Fruit fly (Drosophila melanogaster) whole organism, wandering third instar larva: ENCODE measurements around the gene CG15539.

ENCODE experiments used
- Abd-B ChIP-seq: fragments of >200 bp; optimal IDR thresholded peaks from 2 replicates; lab custom pipeline; 2017; ENCODE audit warnings: missing biosample characterization, missing genetic modification characterization
- CG32264 ChIP-seq: fragments of 200-800 bp; sonication (Bioruptor generic); optimal IDR thresholded peaks from 2 replicates; lab custom pipeline; 2016; ENCODE audit warnings: missing biosample characterization, missing genetic modification characterization
- CG9705 ChIP-seq: fragments of 200-800 bp; sonication (Bioruptor generic); optimal IDR thresholded peaks from 2 replicates; lab custom pipeline; 2018; ENCODE audit warnings: missing biosample characterization, mild to moderate bottlenecking, missing genetic modification characterization
- CrebA ChIP-seq: fragments of 200-800 bp; sonication (Bioruptor generic); optimal IDR thresholded peaks from 2 replicates; lab custom pipeline; 2016; ENCODE audit warnings: missing biosample characterization, mild to moderate bottlenecking, missing genetic modification characterization, borderline replicate concordance
- Dfd ChIP-seq: fragments of >200 bp; optimal IDR thresholded peaks from 2 replicates; lab custom pipeline; 2017; ENCODE audit warnings: missing biosample characterization, missing genetic modification characterization
- Dif ChIP-seq: fragments of 200-275, 200-300 bp; sonication (Bioruptor generic); optimal IDR thresholded peaks from 2 replicates; lab custom pipeline; 2018; ENCODE audit warnings: missing biosample characterization, missing genetic modification characterization; ENCODE audit not compliant: partially characterized antibody
- GATAd ChIP-seq: sonication (Bioruptor generic); optimal IDR thresholded peaks from 2 replicates; lab custom pipeline; 2016; ENCODE audit warnings: missing biosample characterization, missing genetic modification characterization
- HLH106 ChIP-seq: fragments of 200-800 bp; optimal IDR thresholded peaks from 3 replicates; lab custom pipeline; 2019; ENCODE audit warnings: missing biosample characterization, mild to moderate bottlenecking, missing genetic modification characterization, moderate library complexity
- Hnf4 ChIP-seq: fragments of 200-800 bp; sonication (Bioruptor generic); optimal IDR thresholded peaks from 2 replicates; lab custom pipeline; 2016; ENCODE audit warnings: missing biosample characterization, mild to moderate bottlenecking, missing genetic modification characterization
- Hr78 ChIP-seq: fragments of >200 bp; optimal IDR thresholded peaks from 2 replicates; lab custom pipeline; 2017; ENCODE audit warnings: missing biosample characterization, missing genetic modification characterization
- Hr83 ChIP-seq: fragments of 200-300 bp; sonication (Bioruptor generic); optimal IDR thresholded peaks from 2 replicates; lab custom pipeline; 2016; ENCODE audit warnings: missing biosample characterization, mild to moderate bottlenecking, missing genetic modification characterization, moderate library complexity; ENCODE audit not compliant: poor library complexity, severe bottlenecking
- Jra ChIP-seq: sonication (Bioruptor generic); optimal IDR thresholded peaks from 2 replicates; lab custom pipeline; 2016; ENCODE audit warnings: missing biosample characterization, missing genetic modification characterization
- Mio ChIP-seq: sonication (Bioruptor generic); optimal IDR thresholded peaks from 2 replicates; lab custom pipeline; 2016; ENCODE audit warnings: missing biosample characterization, missing genetic modification characterization
- Myc ChIP-seq: fragments of >200 bp; optimal IDR thresholded peaks from 2 replicates; lab custom pipeline; 2017
- N ChIP-seq: fragments of >200 bp; optimal IDR thresholded peaks from 2 replicates; lab custom pipeline; 2018; ENCODE audit warnings: missing biosample characterization, missing external identifiers, missing genetic modification characterization
- OdsH ChIP-seq: fragments of 200-800 bp; sonication (Bioruptor generic); optimal IDR thresholded peaks from 2 replicates; lab custom pipeline; 2016; ENCODE audit warnings: missing biosample characterization, mild to moderate bottlenecking, missing genetic modification characterization
- Rel ChIP-seq, 2 experiments: fragments of 200-800 bp; sonication (Bioruptor generic) in 1 of 2; optimal IDR thresholded peaks; 2 replicates in 1 of 2; 3 replicates in 1 of 2; lab custom pipeline; 2016 to 2019; ENCODE audit warnings: mild to moderate bottlenecking in 2 of 2, missing biosample characterization in 2 of 2, missing genetic modification characterization in 2 of 2, moderate library complexity in 1 of 2
- Sp1 ChIP-seq: fragments of 200-800 bp; sonication (Bioruptor generic); optimal IDR thresholded peaks from 3 replicates; lab custom pipeline; 2019; ENCODE audit warnings: missing biosample characterization, mild to moderate bottlenecking, missing genetic modification characterization, moderate library complexity
- Vsx2 ChIP-seq: fragments of 200-300, 225-300 bp; sonication (Bioruptor generic); optimal IDR thresholded peaks from 2 replicates; lab custom pipeline; 2018; ENCODE audit warnings: missing biosample characterization, missing genetic modification characterization; ENCODE audit not compliant: partially characterized antibody
- br ChIP-seq: fragments of 200-800 bp; sonication (Bioruptor generic); optimal IDR thresholded peaks from 2 replicates; lab custom pipeline; 2016; ENCODE audit warnings: missing biosample characterization, missing genetic modification characterization
- brk ChIP-seq: fragments of 200-800 bp; sonication (Bioruptor generic); optimal IDR thresholded peaks from 2 replicates; lab custom pipeline; 2016; ENCODE audit warnings: missing biosample characterization, mild to moderate bottlenecking, missing genetic modification characterization
- dl ChIP-seq, 2 experiments: fragments of 175-275, 200-275 bp in 1 of 2; fragments of 200-275 bp in 1 of 2; sonication (Bioruptor generic); optimal IDR thresholded peaks; lab custom pipeline; 2018; ENCODE audit warnings: mild to moderate bottlenecking in 2 of 2, missing biosample characterization in 2 of 2, missing genetic modification characterization in 2 of 2, moderate library complexity in 2 of 2; ENCODE audit not compliant: partially characterized antibody in 2 of 2, insufficient read depth in 1 of 2
- dmrt93B ChIP-seq: fragments of 200-800 bp; sonication (Bioruptor generic); optimal IDR thresholded peaks from 2 replicates; lab custom pipeline; 2018; ENCODE audit warnings: missing biosample characterization, mild to moderate bottlenecking, missing genetic modification characterization
- dsf ChIP-seq: sonication (Bioruptor generic); optimal IDR thresholded peaks from 2 replicates; lab custom pipeline; 2016; ENCODE audit warnings: missing biosample characterization, missing genetic modification characterization, borderline replicate concordance
- ey ChIP-seq: fragments of 200-800 bp; sonication (Bioruptor generic); optimal IDR thresholded peaks from 2 replicates; lab custom pipeline; 2016; ENCODE audit warnings: missing biosample characterization, missing genetic modification characterization
- foxo ChIP-seq, 2 experiments: fragments of 200-800 bp; sonication (Bioruptor generic); optimal IDR thresholded peaks; 2 replicates in 1 of 2; 3 replicates in 1 of 2; lab custom pipeline; 2016 to 2017; ENCODE audit warnings: missing biosample characterization in 2 of 2, missing genetic modification characterization in 2 of 2
- fru ChIP-seq: fragments of 200-800 bp; sonication (Bioruptor generic); optimal IDR thresholded peaks from 3 replicates; lab custom pipeline; 2016; ENCODE audit warnings: missing biosample characterization, mild to moderate bottlenecking, missing genetic modification characterization
- h ChIP-seq: fragments of 200-800 bp; sonication (Bioruptor generic); optimal IDR thresholded peaks from 3 replicates; lab custom pipeline; 2016; ENCODE audit warnings: missing biosample characterization, mild to moderate bottlenecking, missing genetic modification characterization
- jim ChIP-seq: fragments of 175-275, 200-325 bp; sonication (Bioruptor generic); optimal IDR thresholded peaks from 2 replicates; lab custom pipeline; 2016; ENCODE audit warnings: missing biosample characterization, mild to moderate bottlenecking, missing genetic modification characterization
- lola ChIP-seq: fragments of >200 bp; optimal IDR thresholded peaks from 2 replicates; lab custom pipeline; 2017; ENCODE audit warnings: missing biosample characterization, missing genetic modification characterization
- pan ChIP-seq: fragments of >200 bp; optimal IDR thresholded peaks from 2 replicates; lab custom pipeline; 2017
- psq ChIP-seq: fragments of 200-800 bp; sonication (Bioruptor generic); optimal IDR thresholded peaks from 3 replicates; lab custom pipeline; 2017; ENCODE audit warnings: missing biosample characterization, mild to moderate bottlenecking, missing genetic modification characterization, moderate library complexity
- rgr ChIP-seq: fragments of 200-800 bp; sonication (Bioruptor generic); optimal IDR thresholded peaks from 3 replicates; lab custom pipeline; 2016; ENCODE audit warnings: missing biosample characterization, mild to moderate bottlenecking, missing genetic modification characterization
- sage ChIP-seq: fragments of 200-800 bp; sonication (Bioruptor generic); optimal IDR thresholded peaks from 2 replicates; lab custom pipeline; 2016; ENCODE audit warnings: missing biosample characterization, mild to moderate bottlenecking, missing genetic modification characterization
- sv ChIP-seq: fragments of 200-800 bp; sonication (Bioruptor generic); optimal IDR thresholded peaks from 3 replicates; lab custom pipeline; 2016; ENCODE audit warnings: missing biosample characterization, missing genetic modification characterization
- tai ChIP-seq: sonication (Bioruptor generic); optimal IDR thresholded peaks from 2 replicates; lab custom pipeline; 2016; ENCODE audit warnings: missing biosample characterization, missing genetic modification characterization
- usp ChIP-seq: fragments of >200 bp; optimal IDR thresholded peaks from 2 replicates; lab custom pipeline; 2017; ENCODE audit warnings: missing biosample characterization, missing genetic modification characterization
- woc ChIP-seq: sonication (Bioruptor generic); optimal IDR thresholded peaks from 2 replicates; lab custom pipeline; 2016; ENCODE audit warnings: missing biosample characterization, mild to moderate bottlenecking, missing genetic modification characterization

The CG15539 gene

dm6 chr3R:30465775-30466494 lies 39.9 kb upstream of the CG15539 start, which contains the start of gene PH4alphaEFB:
Gene PH4alphaEFB (plus strand): TSS chr3R:30466050.
- TF ChIP-seq Dfd (GFP tag; lab: Kevin White, UChicago), result no peak
- peak; percentile 78 for TF ChIP-seq sage (GFP tag; lab: Kevin White, UChicago)
- no peak for TF ChIP-seq Mio
- no peak for TF ChIP-seq HLH106 (tag; lab: Kevin White, UChicago)
- TF ChIP-seq CrebA, result no peak
- TF ChIP-seq foxo (GFP tag; optimal IDR thresholded peaks at IDR 0.05; lab: Kevin White, UChicago), result no peak
- TF ChIP-seq GATAd (GFP tag; lab: Kevin White, UChicago), result no peak
- no peak for TF ChIP-seq CG9705
- no peak for TF ChIP-seq OdsH (GFP tag; lab: Kevin White, UChicago)
- no peak for TF ChIP-seq woc (GFP tag; lab: Kevin White, UChicago)
- no peak for TF ChIP-seq pan (lab: Kevin White, UChicago)
- TF ChIP-seq psq, result no peak
- peak; percentile 56 for TF ChIP-seq brk (GFP tag; lab: Kevin White, UChicago)
- no peak for TF ChIP-seq rgr
- no peak for TF ChIP-seq CG32264 (GFP tag; lab: Kevin White, UChicago)
- no peak for TF ChIP-seq Hnf4 (GFP tag; lab: Kevin White, UChicago)
- TF ChIP-seq Dif, result peak; percentile 8
- TF ChIP-seq fru (GFP tag; lab: Kevin White, UChicago), result no peak
- peak; percentile 30 for TF ChIP-seq Myc
- TF ChIP-seq Vsx2, result peak; percentile 31
- no peak for TF ChIP-seq br (GFP tag; lab: Kevin White, UChicago)
- TF ChIP-seq Rel (GFP tag; optimal IDR thresholded peaks at IDR 0.05; lab: Kevin White, UChicago), result no peak
- peak; percentile 63 for TF ChIP-seq Rel (tag; optimal IDR thresholded peaks at IDR 0.05; lab: Kevin White, UChicago)
- TF ChIP-seq Abd-B (GFP tag; lab: Kevin White, UChicago), result no peak
- peak; percentile 4 for TF ChIP-seq Sp1
- TF ChIP-seq tai, result no peak
- no peak for TF ChIP-seq usp (GFP tag; lab: Kevin White, UChicago)
- TF ChIP-seq Hr83 (GFP tag; lab: Kevin White, UChicago), result no peak
- no peak for TF ChIP-seq h (GFP tag; lab: Kevin White, UChicago)
- TF ChIP-seq sv, result no peak
- no peak for TF ChIP-seq N (GFP tag; lab: Kevin White, UChicago)
- TF ChIP-seq Jra, result peak; percentile 20
- no peak for TF ChIP-seq lola (GFP tag; lab: Kevin White, UChicago)
- TF ChIP-seq dmrt93B (GFP tag; lab: Kevin White, UChicago), result no peak
- peak in 1 of 2 experiments; percentile 16 for TF ChIP-seq dl (GFP tag; optimal IDR thresholded peaks at IDR 0.05; lab: Kevin White, UChicago; ENCODE audit: insufficient read depth in 1 of 2, partially characterized antibody in 2 of 2)
- no peak for TF ChIP-seq Hr78
- TF ChIP-seq jim, result no peak
- TF ChIP-seq ey (GFP tag; lab: Kevin White, UChicago), result no peak
- TF ChIP-seq dsf, result no peak

DNA sequence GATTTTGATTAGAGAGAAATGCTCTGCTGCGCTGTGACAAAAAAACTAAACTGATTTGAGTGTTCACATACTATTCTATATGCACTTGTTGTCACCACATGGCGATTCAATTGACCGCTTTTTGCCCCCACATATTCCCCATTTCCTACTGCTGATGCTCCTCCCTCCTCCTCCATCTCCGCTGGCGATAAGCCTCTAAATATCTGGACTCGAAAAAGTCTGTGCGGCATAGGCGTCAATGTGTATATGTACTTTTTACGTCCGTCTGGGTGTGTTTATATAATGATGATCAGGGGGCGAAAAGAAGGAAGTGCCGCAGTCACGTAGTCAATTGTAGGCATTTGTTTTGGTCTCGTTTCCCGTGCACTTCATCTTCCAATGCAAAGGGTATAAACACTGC lies 39.3 kb upstream of the CG15539 start:
- TF ChIP-seq Hr78, result no peak
- TF ChIP-seq foxo (GFP tag; optimal IDR thresholded peaks at IDR 0.05; lab: Kevin White, UChicago), result no peak
- TF ChIP-seq pan (lab: Kevin White, UChicago), result no peak
- TF ChIP-seq OdsH (GFP tag; lab: Kevin White, UChicago), result no peak
- no peak for TF ChIP-seq sv
- TF ChIP-seq CG32264 (GFP tag; lab: Kevin White, UChicago), result no peak
- no peak for TF ChIP-seq GATAd (GFP tag; lab: Kevin White, UChicago)

dm6 chr3R:30467062-30467461 lies 38.7 kb upstream of the CG15539 start:
- TF ChIP-seq Myc, result peak; percentile 39
- TF ChIP-seq Vsx2, result peak; percentile 49
- no peak for TF ChIP-seq tai
- no peak for TF ChIP-seq Hnf4 (GFP tag; lab: Kevin White, UChicago)
- TF ChIP-seq dmrt93B (GFP tag; lab: Kevin White, UChicago), result no peak
